Worm (Caenorhabditis elegans) whole organism, midembryonic: Measurements from ENCODE around the gene C48B4.11.

ENCODE experiments used
- med-1 ChIP-seq: sonication (generic microtip); optimal IDR thresholded peaks from 2 replicates; lab custom pipeline; 2017; ENCODE audit warnings: missing genetic modification characterization, mild to moderate bottlenecking, missing compliant biosample characterization, antibody characterized with exemption, missing genetic modification reagents; ENCODE audit not compliant: insufficient read depth
- tab-1 ChIP-seq: fragments of 200-800 bp; sonication (Bioruptor generic); IDR thresholded peaks from 2 replicates; pipeline ENCODE4 v1.3.6; 2022; ENCODE audit warnings: missing genetic modification characterization, missing compliant biosample characterization
- ztf-29 ChIP-seq: fragments of 200-800 bp; sonication (Bioruptor generic); IDR thresholded peaks from 2 replicates; pipeline ENCODE4 v1.3.6; 2022; ENCODE audit warnings: missing genetic modification reagents, missing genetic modification characterization, missing compliant biosample characterization

ce11 chrIII:9521410-9522090 is 44.4 kb downstream of the C48B4.11 start, which contains the start of the genes clu-1 and prp-40:
- TF ChIP-seq med-1 (GFP tag; lab: Kevin White, UChicago) (no peak), ztf-29 (GFP tag; lab: Robert Waterston, UW) (no peak), tab-1 (no peak)
